Worm (Caenorhabditis elegans) whole organism, L1 larva: ENCODE data around the gene ZC21.8.

Experiments used
- ceh-82 ChIP-seq, 3 experiments: fragments of 150-350 bp in 1 of 3; sonication (generic microtip) in 2 of 3; optimal IDR thresholded peaks; 2 replicates each; lab custom pipeline; 2014 to 2017; ENCODE audit warnings: missing biosample characterization in 3 of 3, missing genetic modification characterization in 3 of 3
- egl-27 ChIP-seq, 2 experiments: fragments of 150-350 bp in 1 of 2; sonication (generic microtip); optimal IDR thresholded peaks; 3 replicates each; lab custom pipeline; 2017 to 2018; ENCODE audit warnings: missing biosample characterization in 2 of 2, missing genetic modification characterization in 2 of 2, missing genetic modification reagents in 2 of 2
- lin-14 ChIP-seq: fragments of 200-800 bp; sonication (Bioruptor generic); optimal IDR thresholded peaks from 2 replicates; lab custom pipeline; 2018; ENCODE audit warnings: mild to moderate bottlenecking, missing genetic modification characterization, moderate library complexity, missing compliant biosample characterization
- pqm-1 ChIP-seq: sonication (generic microtip); optimal IDR thresholded peaks from 3 replicates; lab custom pipeline; 2017; ENCODE audit warnings: missing biosample characterization, missing genetic modification characterization

- TF ChIP-seq pqm-1 (tag; lab: Kevin White, UChicago): no peak
- no peak for TF ChIP-seq egl-27 (tag; optimal IDR thresholded peaks at IDR 0.05; lab: Kevin White, UChicago)
- TF ChIP-seq ceh-82 (tag; optimal IDR thresholded peaks at IDR 0.05; lab: Kevin White, UChicago): no peak
- TF ChIP-seq lin-14 (GFP tag; lab: Kevin White, UChicago): no peak
These were observed 34.7 kb upstream of the ZC21.8 start, which contains the start of gene gsto-2 for ce11 chrIII:8554472-8554871.
